Fruit fly (Drosophila melanogaster): Measurements from ENCODE around the gene Cmpk.

Gene Cmpk

DNA sequence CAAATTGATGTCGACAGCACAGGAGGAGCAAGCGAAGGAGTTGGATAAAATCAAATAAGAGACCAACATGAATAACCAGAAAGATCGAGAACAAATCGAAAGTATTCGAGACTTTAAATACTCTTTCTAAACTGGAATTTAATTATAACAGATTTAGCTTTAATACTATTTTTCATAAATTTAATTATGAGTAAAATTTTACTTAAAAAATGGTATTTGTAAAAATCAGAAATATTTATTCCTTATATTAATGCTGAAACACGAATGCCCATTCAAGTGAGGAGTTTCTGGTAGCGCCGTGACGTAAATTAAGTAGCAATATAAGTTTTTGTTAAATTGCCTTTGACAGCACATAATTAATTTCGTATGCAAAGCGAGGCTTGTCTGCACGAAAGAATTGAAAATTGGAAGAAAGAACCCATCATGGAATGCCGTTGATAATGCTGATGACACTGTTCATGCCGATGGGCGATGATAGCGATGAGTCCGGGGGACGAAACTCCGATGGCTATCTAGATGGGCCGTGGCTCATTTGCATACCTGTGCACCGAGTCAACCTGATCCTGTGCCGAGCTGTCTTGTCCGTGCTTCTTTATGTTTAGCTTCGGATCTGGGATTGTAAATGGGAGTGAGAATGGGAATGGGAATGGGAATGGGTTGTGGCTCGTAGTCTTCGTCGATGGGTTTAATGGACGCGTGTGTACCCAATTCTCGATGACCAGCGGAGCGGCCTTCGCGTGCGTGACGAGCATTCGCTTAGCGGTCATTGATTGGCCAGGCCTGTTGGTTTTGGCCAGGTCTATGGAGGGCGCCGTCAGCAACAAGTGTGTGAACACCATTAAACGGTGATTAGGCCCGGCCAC lies 42.2 kb downstream of the Cmpk start (continued):
- TF ChIP-seq run (tag; optimal IDR thresholded peaks at IDR 0.05) (no peak), CG1233 (GFP tag; optimal IDR thresholded peaks at IDR 0.05) (no peak), dysf (GFP tag; IDR thresholded peaks at IDR 0.05) (no peak), en (GFP tag; optimal IDR thresholded peaks at IDR 0.05) (no peak), CG6689 (GFP tag; IDR thresholded peaks at IDR 0.05) (peak; percentile 67), CG13424 (tag; optimal IDR thresholded peaks at IDR 0.05) (peak; percentile 64), ssp (GFP tag; IDR thresholded peaks at IDR 0.05) (no peak), CG7556 (GFP tag; optimal IDR thresholded peaks at IDR 0.05) (peak; percentile 32), gfzf (GFP tag; optimal IDR thresholded peaks at IDR 0.05) (no peak), CHES-1-like (GFP tag; optimal IDR thresholded peaks at IDR 0.05) (no peak), CG7786 (GFP tag; optimal IDR thresholded peaks at IDR 0.05) (no peak), so (GFP tag; IDR thresholded peaks at IDR 0.05) (no peak), Stat92E (GFP tag; optimal IDR thresholded peaks at IDR 0.05) (no peak), p53 (GFP tag; optimal IDR thresholded peaks at IDR 0.05) (no peak), CG17359 (tag; optimal IDR thresholded peaks at IDR 0.05) (peak; percentile 25), CG1529 (GFP tag; optimal IDR thresholded peaks at IDR 0.05) (no peak), pnt (GFP tag; optimal IDR thresholded peaks at IDR 0.05) (no peak), HLH54F (GFP tag; optimal IDR thresholded peaks at IDR 0.05) (no peak), h (optimal IDR thresholded peaks at IDR 0.05) (no peak), ro (GFP tag; IDR thresholded peaks at IDR 0.05) (no peak), grn (GFP tag; optimal IDR thresholded peaks at IDR 0.05) (peak; percentile 97), gem (tag; optimal IDR thresholded peaks at IDR 0.05) (peak; percentile 78), sna (GFP tag; IDR thresholded peaks at IDR 0.05; ENCODE audit: partially characterized antibody) (no peak), CG18011 (GFP tag; optimal IDR thresholded peaks at IDR 0.05) (no peak), C15 (GFP tag; IDR thresholded peaks at IDR 0.05) (no peak), lola (GFP tag; optimal IDR thresholded peaks at IDR 0.05) (peak in 1 of 3 experiments; percentile 86), CTCF (GFP tag; optimal IDR thresholded peaks at IDR 0.05) (no peak), btn (GFP tag; optimal IDR thresholded peaks at IDR 0.05) (no peak), gsb-n (tag; optimal IDR thresholded peaks at IDR 0.05) (peak; percentile 85), CG14965 (GFP tag; optimal IDR thresholded peaks at IDR 0.05; ENCODE audit: borderline replicate concordance) (no peak), Dbx (GFP tag; IDR thresholded peaks at IDR 0.05) (no peak), Opbp (GFP tag; IDR thresholded peaks at IDR 0.05; ENCODE audit: partially characterized antibody) (no peak), aop (GFP tag; IDR thresholded peaks at IDR 0.05) (no peak), psq (GFP tag; optimal IDR thresholded peaks at IDR 0.05) (no peak), Usf (GFP tag; optimal IDR thresholded peaks at IDR 0.05) (no peak), Jarid2 (GFP tag; optimal IDR thresholded peaks at IDR 0.05) (no peak), lov (optimal IDR thresholded peaks at IDR 0.05) (no peak), lov (GFP tag; IDR thresholded peaks at IDR 0.05) (0 out of 3 replicates have a peak, but pooled peaks have one; percentile 17), salm (tag; optimal IDR thresholded peaks at IDR 0.05) (no peak), tup (GFP tag; optimal IDR thresholded peaks at IDR 0.05) (no peak), CG2875 (GFP tag; optimal IDR thresholded peaks at IDR 0.05) (no peak), Drgx (GFP tag; IDR thresholded peaks at IDR 0.05) (peak; percentile 6; the same call in 1 of the 2 replicates), CG2129 (GFP tag; IDR thresholded peaks at IDR 0.05; ENCODE audit: partially characterized antibody) (no peak), CG17186 (GFP tag; optimal IDR thresholded peaks at IDR 0.05) (no peak), CG10147 (GFP tag; optimal IDR thresholded peaks at IDR 0.05) (no peak), CG15011 (GFP tag; optimal IDR thresholded peaks at IDR 0.05) (no peak), CG8924 (tag; optimal IDR thresholded peaks at IDR 0.05) (peak; percentile 57), CG4328 (GFP tag; optimal IDR thresholded peaks at IDR 0.05) (no peak), ac (GFP tag; optimal IDR thresholded peaks at IDR 0.05) (no peak), CG4282 (GFP tag; optimal IDR thresholded peaks at IDR 0.05) (no peak)

All from whole organism, embryonic.